Fruit fly (Drosophila melanogaster) S2 (cell line): ENCODE measurements around the gene SelR.

Experiments used
- CG8478 ChIP-seq: fragments of >200 bp; optimal IDR thresholded peaks from 2 replicates; lab custom pipeline; 2018
- CTCF ChIP-seq, 2 experiments: fragments of >200 bp; optimal IDR thresholded peaks; 2 replicates each; lab custom pipeline; 2018

Gene SelR

DNA sequence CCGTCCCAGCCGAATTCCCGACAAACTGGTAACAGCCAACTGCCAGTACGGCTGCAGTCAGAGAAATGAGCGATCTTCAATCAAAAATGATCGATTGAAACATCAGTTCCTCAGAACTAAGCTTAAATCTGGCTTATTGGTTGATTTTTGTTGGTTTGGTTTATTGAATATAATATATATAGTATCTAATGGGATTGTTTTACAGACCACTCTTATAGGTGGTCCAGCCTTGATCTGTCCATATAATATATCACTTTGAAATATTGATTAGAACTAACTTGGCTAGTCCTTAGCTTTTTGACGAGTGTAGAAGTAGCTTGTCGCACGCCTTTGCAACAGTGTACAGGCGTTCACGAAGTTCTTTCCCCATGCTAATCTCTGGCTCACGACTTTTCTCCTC is 26.0 kb downstream of the SelR start:
- TF ChIP-seq CTCF (optimal IDR thresholded peaks at IDR 0.05; lab: Kevin White, UChicago), result no peak
- TF ChIP-seq CG8478 (lab: Kevin White, UChicago), result no peak

DNA sequence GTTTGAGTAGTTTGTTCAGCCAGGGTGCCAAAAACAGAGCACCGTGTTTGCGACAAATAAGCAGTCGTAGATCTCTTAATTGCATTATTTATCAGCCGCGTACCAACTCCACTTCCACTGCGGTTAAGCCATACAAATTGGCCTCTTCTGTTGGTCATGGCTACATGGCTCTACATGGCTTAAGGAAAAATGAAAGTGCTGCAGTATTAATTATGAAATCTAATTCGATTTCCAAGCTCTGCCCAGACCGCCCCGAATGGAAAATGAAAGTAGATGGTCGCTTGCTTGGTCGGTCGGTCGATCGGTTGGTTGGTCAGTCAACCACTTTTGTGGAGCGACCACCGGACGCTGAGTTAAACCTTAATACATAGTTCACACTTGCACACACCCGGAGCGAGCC is 31.5 kb downstream of the SelR start:
- TF ChIP-seq CG8478 (lab: Kevin White, UChicago), result no peak
- TF ChIP-seq CTCF (optimal IDR thresholded peaks at IDR 0.05; lab: Kevin White, UChicago), result no peak

DNA sequence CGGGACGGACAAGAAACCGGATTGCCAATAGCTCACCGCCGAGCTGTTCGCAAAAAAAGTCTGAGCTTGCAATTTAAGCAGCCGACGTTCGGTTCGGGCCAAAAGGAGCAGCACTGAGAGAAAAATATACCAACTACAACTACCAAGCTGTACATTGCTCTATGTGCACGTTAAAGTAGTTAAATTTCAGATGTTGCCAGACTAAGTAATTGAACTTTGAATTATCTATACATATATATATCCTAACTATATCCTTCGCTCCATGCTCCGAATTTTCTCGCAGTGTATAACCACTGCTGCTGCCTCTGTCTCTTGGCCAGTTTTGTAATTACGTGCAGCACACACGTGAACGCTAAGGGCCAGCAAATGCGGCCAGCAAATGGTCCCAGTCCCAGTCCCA is 33.5 kb downstream of the SelR start:
- TF ChIP-seq CTCF (optimal IDR thresholded peaks at IDR 0.05; lab: Kevin White, UChicago) (no peak), CG8478 (lab: Kevin White, UChicago) (no peak)

DNA sequence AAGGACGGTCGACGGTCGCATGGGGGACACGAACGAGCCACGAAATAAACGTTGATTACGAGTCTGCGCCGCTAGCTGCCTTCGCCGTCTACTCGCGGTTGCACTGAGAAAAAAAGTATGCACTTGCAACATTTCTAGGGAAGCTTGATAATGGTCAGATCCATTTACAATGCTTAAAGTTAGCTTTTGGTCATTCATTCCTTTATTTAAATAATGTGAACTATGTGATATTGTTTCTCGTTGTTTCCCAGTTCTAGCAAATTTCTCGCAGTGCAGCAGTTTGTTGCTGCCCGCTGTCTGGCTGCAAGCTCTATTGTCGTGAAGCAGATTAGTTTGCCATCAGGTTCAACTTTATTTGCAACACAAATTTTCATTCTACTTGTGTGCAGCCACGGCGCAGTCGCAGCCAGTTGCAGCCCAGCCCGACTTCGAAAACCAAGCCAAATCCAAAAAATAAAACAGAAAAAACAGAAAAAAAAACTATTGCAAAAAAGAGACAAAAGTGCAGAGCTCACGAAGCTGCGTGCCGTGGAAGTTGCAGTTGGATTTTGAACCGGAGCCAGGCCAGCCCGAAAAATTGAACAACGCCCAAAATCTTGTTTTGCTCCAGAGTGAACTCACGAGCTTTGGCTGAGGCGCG is 35.8 kb downstream of the SelR start:
- TF ChIP-seq CG8478 (lab: Kevin White, UChicago) (no peak), CTCF (optimal IDR thresholded peaks at IDR 0.05; lab: Kevin White, UChicago) (no peak)

DNA sequence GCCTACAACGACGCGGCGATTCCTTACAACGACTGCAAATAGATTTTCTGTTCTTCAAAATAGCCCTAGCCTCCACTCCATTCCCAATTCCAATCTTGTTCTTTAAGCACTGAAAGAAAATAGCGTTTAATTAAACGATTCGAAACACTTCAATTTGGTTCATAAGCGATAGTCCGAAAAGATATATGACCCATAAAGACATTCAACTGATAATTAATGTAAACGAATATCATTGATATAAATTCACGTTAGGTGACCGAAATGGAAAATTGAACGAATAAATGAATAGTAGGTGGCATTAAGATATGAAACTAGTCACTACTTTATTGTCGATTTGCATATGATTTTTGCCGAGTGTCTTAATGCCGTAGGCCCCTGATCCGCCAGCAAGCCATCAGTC is 38.7 kb downstream of the SelR start:
- no peak for TF ChIP-seq CTCF (optimal IDR thresholded peaks at IDR 0.05; lab: Kevin White, UChicago)
- no peak for TF ChIP-seq CG8478 (lab: Kevin White, UChicago)

DNA sequence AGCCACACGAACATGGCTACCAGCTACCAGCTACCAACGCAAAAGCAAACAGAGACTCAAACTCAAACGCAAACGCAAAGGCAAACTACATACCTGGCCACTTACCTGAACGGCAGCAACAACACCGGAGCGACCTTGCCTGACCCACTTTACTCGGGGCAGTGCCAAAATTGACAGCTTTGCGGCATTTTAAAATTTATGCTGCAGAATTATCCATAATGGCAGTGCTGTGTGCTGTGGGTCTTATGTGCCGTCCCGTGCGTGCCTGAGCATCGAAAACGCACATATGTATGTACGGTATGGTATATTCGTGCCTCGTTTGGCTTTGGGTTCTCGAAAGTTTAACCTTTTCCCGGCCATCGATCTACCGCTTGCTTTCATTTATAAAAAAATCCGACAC is 39.8 kb downstream of the SelR start:
- no peak for TF ChIP-seq CG8478 (lab: Kevin White, UChicago)
- no peak for TF ChIP-seq CTCF (optimal IDR thresholded peaks at IDR 0.05; lab: Kevin White, UChicago)

DNA sequence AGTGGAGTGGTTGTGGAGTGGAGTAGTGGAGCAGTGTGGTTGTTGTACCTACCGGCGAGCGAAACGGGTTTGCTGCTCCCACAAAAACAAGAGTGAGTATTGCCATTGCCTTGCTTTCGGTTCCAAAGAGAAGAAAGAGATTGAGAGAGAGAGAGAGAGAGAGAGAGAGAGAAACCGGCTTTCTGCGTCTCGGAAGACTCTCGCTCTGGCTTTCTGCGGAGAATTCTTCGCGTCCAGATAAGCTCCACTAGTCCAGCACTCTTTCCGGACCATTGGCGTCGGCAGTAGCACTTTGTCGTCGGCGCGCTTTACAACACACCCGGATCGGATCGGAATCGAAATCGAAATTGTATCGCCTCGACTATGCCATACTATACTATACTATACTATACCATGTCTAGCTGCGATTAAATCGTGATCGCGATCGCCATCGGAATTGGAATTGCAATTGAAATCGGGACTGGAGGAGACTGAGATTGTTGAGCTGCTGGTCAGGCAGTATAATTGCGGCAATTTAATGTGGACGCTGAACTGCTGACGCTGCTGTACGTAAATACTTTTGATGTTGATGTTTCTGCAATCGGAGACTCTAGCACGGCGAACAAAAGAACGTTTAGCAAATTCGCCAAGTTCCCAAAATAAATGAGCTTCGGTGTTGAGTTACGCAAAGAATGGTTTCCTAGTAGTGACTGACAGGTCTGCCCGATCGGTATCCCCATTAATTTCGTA is 41.5 kb downstream of the SelR start, which contains the start of gene Cad86C:
Cad86C (plus strand) TSS at position 284 of the 729 bp plus-strand sequence.
- TF ChIP-seq CG8478 (lab: Kevin White, UChicago) (no peak), CTCF (optimal IDR thresholded peaks at IDR 0.05; lab: Kevin White, UChicago) (no peak)

DNA sequence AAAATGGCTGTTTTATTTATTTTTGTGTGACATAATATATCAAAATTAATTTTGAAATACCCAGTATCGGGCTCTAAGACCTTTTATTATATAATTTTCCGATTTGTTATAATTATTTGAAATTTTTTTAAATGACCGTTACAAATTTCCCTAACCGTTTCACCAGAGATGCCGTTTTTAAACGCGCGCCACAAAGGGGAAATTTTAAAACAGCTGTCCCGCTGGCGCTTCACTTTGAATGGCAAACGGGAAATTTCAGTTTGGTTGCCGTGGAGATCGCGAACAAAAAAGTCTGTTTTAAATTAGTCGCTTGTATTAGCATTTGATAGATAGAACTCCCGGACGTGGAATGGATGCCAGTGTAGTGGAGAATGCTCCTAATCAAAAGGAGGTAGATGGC is 53.4 kb downstream of the SelR start, which contains the start of the genes CG14693 and TTLL15:
CG14693 (minus strand) TSS at position 16 of the 400 bp plus-strand sequence.
TTLL15 (plus strand) TSS at position 257 of the 400 bp plus-strand sequence.
- TF ChIP-seq CG8478 (lab: Kevin White, UChicago), result no peak
- TF ChIP-seq CTCF (optimal IDR thresholded peaks at IDR 0.05; lab: Kevin White, UChicago), result no peak
